Worm (Caenorhabditis elegans) whole organism, late embryonic: ENCODE data around the gene fbxl-4.

Experiments
- F13H6.1 ChIP-seq: sonication (generic microtip); optimal IDR thresholded peaks from 2 replicates; lab custom pipeline; 2016; ENCODE audit warnings: missing genetic modification characterization, missing compliant biosample characterization
- K02D7.2 ChIP-seq: sonication (generic microtip); optimal IDR thresholded peaks from 2 replicates; lab custom pipeline; 2017; ENCODE audit warnings: mild to moderate bottlenecking, missing genetic modification characterization, missing compliant biosample characterization
- K09A11.1 ChIP-seq: sonication (generic microtip); optimal IDR thresholded peaks from 2 replicates; lab custom pipeline; 2017; ENCODE audit warnings: antibody characterized with exemption, mild to moderate bottlenecking, missing genetic modification characterization, missing compliant biosample characterization; ENCODE audit not compliant: insufficient read depth
- T23F11.4 ChIP-seq: fragments of 200-800 bp; sonication (Bioruptor generic); optimal IDR thresholded peaks from 2 replicates; lab custom pipeline; 2018; ENCODE audit warnings: mild to moderate bottlenecking, missing genetic modification characterization, missing compliant biosample characterization
- Y22D7AL.16 ChIP-seq: sonication (generic microtip); optimal IDR thresholded peaks from 2 replicates; lab custom pipeline; 2016; ENCODE audit warnings: missing genetic modification characterization, missing compliant biosample characterization
- ahr-1 ChIP-seq: sonication (generic microtip); optimal IDR thresholded peaks from 2 replicates; lab custom pipeline; 2016; ENCODE audit warnings: missing genetic modification characterization, missing compliant biosample characterization
- ama-1 ChIP-seq: fragments of 150-350 bp; optimal IDR thresholded peaks from 2 replicates; lab custom pipeline; 2014
- ceh-18 ChIP-seq: sonication (generic microtip); optimal IDR thresholded peaks from 2 replicates; lab custom pipeline; 2016; ENCODE audit warnings: missing genetic modification characterization, missing compliant biosample characterization
- ceh-22 ChIP-seq: sonication (generic microtip); optimal IDR thresholded peaks from 2 replicates; lab custom pipeline; 2017; ENCODE audit warnings: missing biosample characterization, missing genetic modification characterization
- ceh-24 ChIP-seq: sonication (generic microtip); optimal IDR thresholded peaks from 2 replicates; lab custom pipeline; 2016; ENCODE audit warnings: mild to moderate bottlenecking, missing genetic modification characterization, missing compliant biosample characterization
- ceh-34 ChIP-seq: sonication (generic microtip); optimal IDR thresholded peaks from 2 replicates; lab custom pipeline; 2016; ENCODE audit warnings: mild to moderate bottlenecking, missing genetic modification characterization, missing compliant biosample characterization
- ceh-6 ChIP-seq: fragments of 200-800 bp; sonication (Bioruptor generic); optimal IDR thresholded peaks from 2 replicates; lab custom pipeline; 2018; ENCODE audit warnings: mild to moderate bottlenecking, missing genetic modification characterization, missing compliant biosample characterization
- dmd-4 ChIP-seq: sonication (generic microtip); optimal IDR thresholded peaks from 2 replicates; lab custom pipeline; 2016; ENCODE audit warnings: borderline replicate concordance, missing genetic modification characterization, missing compliant biosample characterization
- dve-1 ChIP-seq: sonication (generic microtip); optimal IDR thresholded peaks from 2 replicates; lab custom pipeline; 2017; ENCODE audit warnings: antibody characterized with exemption, mild to moderate bottlenecking, missing genetic modification characterization, missing compliant biosample characterization
- elt-2 ChIP-seq: sonication (generic microtip); optimal IDR thresholded peaks from 2 replicates; lab custom pipeline; 2016; ENCODE audit warnings: missing genetic modification reagents, missing genetic modification characterization, missing compliant biosample characterization
- ets-4 ChIP-seq: sonication (generic microtip); optimal IDR thresholded peaks from 2 replicates; lab custom pipeline; 2016; ENCODE audit warnings: missing genetic modification characterization, missing compliant biosample characterization
- eyg-1 ChIP-seq: sonication (generic microtip); optimal IDR thresholded peaks from 2 replicates; lab custom pipeline; 2016; ENCODE audit warnings: missing genotype, missing genetic modification characterization, missing compliant biosample characterization
- fax-1 ChIP-seq: sonication (generic microtip); optimal IDR thresholded peaks from 2 replicates; lab custom pipeline; 2016; ENCODE audit warnings: missing genotype, missing genetic modification characterization, missing compliant biosample characterization
- fkh-6 ChIP-seq: sonication (generic microtip); optimal IDR thresholded peaks from 2 replicates; lab custom pipeline; 2016; ENCODE audit warnings: missing genetic modification characterization, missing compliant biosample characterization
- hlh-13 ChIP-seq: fragments of 200-800 bp; sonication (Bioruptor generic); optimal IDR thresholded peaks from 2 replicates; lab custom pipeline; 2018; ENCODE audit warnings: mild to moderate bottlenecking, missing genetic modification characterization, missing compliant biosample characterization
- hlh-15 ChIP-seq: sonication (generic microtip); optimal IDR thresholded peaks from 2 replicates; lab custom pipeline; 2016; ENCODE audit warnings: missing genetic modification characterization, missing compliant biosample characterization
- hlh-30 ChIP-seq: sonication (generic microtip); optimal IDR thresholded peaks from 2 replicates; lab custom pipeline; 2017; ENCODE audit warnings: antibody characterized with exemption, missing genetic modification characterization, missing compliant biosample characterization; ENCODE audit not compliant: insufficient read depth
- hlh-8 ChIP-seq: sonication (generic microtip); optimal IDR thresholded peaks from 2 replicates; lab custom pipeline; 2016; ENCODE audit warnings: missing genotype, missing genetic modification characterization, missing compliant biosample characterization
- mec-3 ChIP-seq: sonication (generic microtip); optimal IDR thresholded peaks from 2 replicates; lab custom pipeline; 2016; ENCODE audit warnings: borderline replicate concordance, missing genetic modification characterization, missing compliant biosample characterization
- nhr-232 ChIP-seq: sonication (generic microtip); optimal IDR thresholded peaks from 2 replicates; lab custom pipeline; 2016; ENCODE audit warnings: missing genetic modification characterization, missing compliant biosample characterization
- npax-4 ChIP-seq: sonication (generic microtip); optimal IDR thresholded peaks from 2 replicates; lab custom pipeline; 2016; ENCODE audit warnings: missing genetic modification characterization, missing compliant biosample characterization
- odd-2 ChIP-seq: sonication (generic microtip); optimal IDR thresholded peaks from 2 replicates; lab custom pipeline; 2017; ENCODE audit warnings: antibody characterized with exemption, mild to moderate bottlenecking, missing genetic modification characterization, missing compliant biosample characterization
- pag-3 ChIP-seq: sonication (generic microtip); optimal IDR thresholded peaks from 2 replicates; lab custom pipeline; 2016; ENCODE audit warnings: missing compliant biosample characterization, missing genetic modification characterization, borderline replicate concordance
- pat-9 ChIP-seq: fragments of 200-800 bp; sonication (Bioruptor generic); optimal IDR thresholded peaks from 2 replicates; lab custom pipeline; 2018; ENCODE audit warnings: mild to moderate bottlenecking, missing genetic modification characterization, moderate library complexity, missing compliant biosample characterization
- pha-2 ChIP-seq: sonication (generic microtip); optimal IDR thresholded peaks from 2 replicates; lab custom pipeline; 2017; ENCODE audit warnings: mild to moderate bottlenecking, missing genetic modification characterization, missing compliant biosample characterization
- pha-4 ChIP-seq: fragments of 150-350 bp; optimal IDR thresholded peaks from 2 replicates; lab custom pipeline; 2018; ENCODE audit warnings: missing biosample characterization, missing genetic modification reagents, missing genetic modification characterization
- pqm-1 ChIP-seq: sonication (generic microtip); optimal IDR thresholded peaks from 2 replicates; lab custom pipeline; 2016; ENCODE audit warnings: missing genetic modification characterization, missing compliant biosample characterization
- pros-1 ChIP-seq: fragments of 150-350 bp; optimal IDR thresholded peaks from 2 replicates; lab custom pipeline; 2014; ENCODE audit warnings: missing biosample characterization, missing genetic modification reagents, missing genetic modification characterization
- ref-2 ChIP-seq: sonication (generic microtip); optimal IDR thresholded peaks from 2 replicates; lab custom pipeline; 2016; ENCODE audit warnings: missing genetic modification characterization, missing compliant biosample characterization
- rnt-1 ChIP-seq: sonication (generic microtip); optimal IDR thresholded peaks from 2 replicates; lab custom pipeline; 2016; ENCODE audit warnings: missing genetic modification characterization, missing compliant biosample characterization
- sdc-2 ChIP-seq: sonication (generic microtip); optimal IDR thresholded peaks from 2 replicates; lab custom pipeline; 2016; ENCODE audit warnings: missing genotype, missing genetic modification characterization, missing compliant biosample characterization
- sox-2 ChIP-seq: fragments of 200-800 bp; sonication (Bioruptor generic); IDR thresholded peaks from 2 replicates; pipeline ENCODE4 v1.3.6; 2022; ENCODE audit warnings: missing genetic modification reagents, missing genetic modification characterization, missing compliant biosample characterization
- sox-4 ChIP-seq: sonication (generic microtip); optimal IDR thresholded peaks from 2 replicates; lab custom pipeline; 2017; ENCODE audit warnings: mild to moderate bottlenecking, missing genetic modification characterization, inconsistent platforms, missing compliant biosample characterization
- tbx-2 ChIP-seq: sonication (generic microtip); optimal IDR thresholded peaks from 2 replicates; lab custom pipeline; 2016; ENCODE audit warnings: missing genetic modification characterization, missing compliant biosample characterization
- tbx-7 ChIP-seq: sonication (generic microtip); optimal IDR thresholded peaks from 2 replicates; lab custom pipeline; 2016; ENCODE audit warnings: missing genotype, missing genetic modification characterization, missing compliant biosample characterization
- ttx-3 ChIP-seq: sonication (generic microtip); optimal IDR thresholded peaks from 2 replicates; lab custom pipeline; 2016; ENCODE audit warnings: missing genetic modification reagents, missing genetic modification characterization, missing compliant biosample characterization
- unc-3 ChIP-seq, 2 experiments: fragments of 200-800 bp in 1 of 2; sonication (Bioruptor generic) in 1 of 2; sonication (generic microtip) in 1 of 2; conservative IDR thresholded peaks in 1 of 2; optimal IDR thresholded peaks in 1 of 2; 2 replicates each; pipeline versions ENCODE4 v1.3.6 to Lab custom; 2016 to 2022; ENCODE audit warnings: missing compliant biosample characterization in 2 of 2, missing genetic modification characterization in 2 of 2, missing genetic modification reagents in 1 of 2
- unc-42 ChIP-seq: sonication (generic microtip); optimal IDR thresholded peaks from 2 replicates; lab custom pipeline; 2016; ENCODE audit warnings: missing genotype, missing genetic modification characterization, missing compliant biosample characterization
- unc-55 ChIP-seq: sonication (generic microtip); optimal IDR thresholded peaks from 2 replicates; lab custom pipeline; 2017; ENCODE audit warnings: missing biosample characterization, missing genetic modification reagents, missing genetic modification characterization

Gene fbxl-4

DNA sequence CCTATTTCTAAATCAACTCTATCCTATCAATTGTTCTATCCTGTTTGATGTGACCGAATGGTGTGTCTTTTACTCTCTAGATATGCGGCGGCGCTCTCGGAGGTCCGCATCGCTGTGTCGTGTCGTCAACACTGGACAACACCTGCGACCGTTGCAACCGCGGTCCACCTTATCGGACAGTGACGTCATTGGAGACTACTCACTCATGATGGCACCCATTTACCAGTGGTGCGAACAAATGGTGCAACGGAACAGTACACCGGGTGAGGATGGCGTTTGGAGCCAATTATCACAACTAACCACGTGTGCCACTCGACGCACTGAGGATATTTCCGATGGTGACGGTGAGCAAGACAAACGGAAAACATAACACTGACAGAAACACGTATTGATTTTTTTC is 36.7 kb downstream of the fbxl-4 start:
- TF ChIP-seq ahr-1 (tag; lab: Kevin White, UChicago): no peak
- TF ChIP-seq hlh-30: no peak
- TF ChIP-seq ceh-24 (tag; lab: Kevin White, UChicago): no peak
- peak; percentile 36 for TF ChIP-seq ref-2 (tag; lab: Kevin White, UChicago)
- TF ChIP-seq elt-2 (tag; lab: Kevin White, UChicago): peak; percentile 63
- TF ChIP-seq ttx-3 (tag; lab: Kevin White, UChicago): no peak
- TF ChIP-seq pat-9 (tag; lab: Kevin White, UChicago): no peak
- no peak for TF ChIP-seq ceh-34 (tag; lab: Kevin White, UChicago)
- TF ChIP-seq F13H6.1 (tag; lab: Kevin White, UChicago): no peak
- no peak for TF ChIP-seq pha-2
- no peak for TF ChIP-seq hlh-8 (tag; lab: Kevin White, UChicago)
- no peak for TF ChIP-seq eyg-1 (tag; lab: Kevin White, UChicago)
- TF ChIP-seq K02D7.2 (tag; lab: Kevin White, UChicago): no peak
- no peak for TF ChIP-seq npax-4 (tag; lab: Kevin White, UChicago)
- TF ChIP-seq pha-4 (tag; lab: Kevin White, UChicago): no peak
- no peak for TF ChIP-seq Y22D7AL.16 (tag; lab: Kevin White, UChicago)
- peak; percentile 46 for TF ChIP-seq tbx-2
- TF ChIP-seq sox-4: no peak
- no peak for TF ChIP-seq hlh-15 (tag; lab: Kevin White, UChicago)
- no peak for TF ChIP-seq pqm-1 (tag; lab: Kevin White, UChicago)
- no peak for TF ChIP-seq unc-3 (GFP tag; conservative IDR thresholded peaks at IDR 0.05; lab: Robert Waterston, UW)
- TF ChIP-seq unc-3 (tag; optimal IDR thresholded peaks at IDR 0.05; lab: Kevin White, UChicago): no peak
- no peak for TF ChIP-seq tbx-7 (tag; lab: Kevin White, UChicago)

ce11 chrX:6630645-6631044 is 42.0 kb downstream of the fbxl-4 start:
- TF ChIP-seq ceh-6 (no peak), hlh-30 (no peak), pqm-1 (tag; lab: Kevin White, UChicago) (no peak), nhr-232 (tag; lab: Kevin White, UChicago) (no peak), npax-4 (tag; lab: Kevin White, UChicago) (no peak), pag-3 (tag; lab: Kevin White, UChicago) (no peak), pros-1 (tag; lab: Kevin White, UChicago) (no peak), unc-3 (GFP tag; conservative IDR thresholded peaks at IDR 0.05; lab: Robert Waterston, UW) (no peak), unc-3 (tag; optimal IDR thresholded peaks at IDR 0.05; lab: Kevin White, UChicago) (no peak), unc-55 (GFP tag; lab: Kevin White, UChicago) (no peak), sdc-2 (tag; lab: Kevin White, UChicago) (no peak), ceh-22 (no peak), K09A11.1 (tag; lab: Kevin White, UChicago) (no peak), hlh-13 (GFP tag; lab: Kevin White, UChicago) (no peak), rnt-1 (no peak), fkh-6 (tag; lab: Kevin White, UChicago) (no peak), ets-4 (tag; lab: Kevin White, UChicago) (no peak), T23F11.4 (GFP tag; lab: Kevin White, UChicago) (no peak), odd-2 (tag; lab: Kevin White, UChicago) (no peak), ama-1 (lab: Kevin White, UChicago) (no peak)

DNA sequence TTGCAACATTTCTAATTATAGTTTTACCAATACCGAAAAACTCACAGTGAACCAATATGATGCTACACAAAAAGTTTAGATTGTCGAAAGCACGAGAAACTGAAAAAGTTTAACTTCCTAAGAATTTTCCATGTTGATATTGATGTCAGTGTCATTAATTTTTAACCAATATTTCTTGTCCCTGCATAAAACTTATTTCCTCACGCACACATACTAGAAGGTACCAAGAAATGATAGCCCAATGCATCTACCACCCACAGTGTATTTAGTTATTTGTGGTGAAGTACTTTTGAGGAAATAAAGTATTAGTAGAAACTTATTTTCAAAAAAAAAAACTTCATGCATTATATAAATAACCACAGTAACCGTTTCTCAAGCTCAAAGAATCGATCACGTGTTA is 42.8 kb downstream of the fbxl-4 start, which contains the start of gene aexr-2:
Gene aexr-2 (minus strand): TSS at position 101 of the 400 bp plus-strand sequence.
- TF ChIP-seq hlh-8 (tag; lab: Kevin White, UChicago): no peak
- TF ChIP-seq ceh-18 (tag; lab: Kevin White, UChicago): no peak
- no peak for TF ChIP-seq mec-3 (tag; lab: Kevin White, UChicago)
- TF ChIP-seq dve-1 (tag; lab: Kevin White, UChicago): no peak
- no peak for TF ChIP-seq sox-2 (GFP tag; lab: Robert Waterston, UW)
- TF ChIP-seq fax-1 (tag; lab: Kevin White, UChicago): no peak
- no peak for TF ChIP-seq dmd-4
- no peak for TF ChIP-seq ttx-3 (tag; lab: Kevin White, UChicago)
- TF ChIP-seq pha-2: no peak
- no peak for TF ChIP-seq unc-42 (tag; lab: Kevin White, UChicago)
